Fruit fly (Drosophila melanogaster) whole organism, embryonic: ENCODE measurements around the gene CG13306.
A peak's percentile ranks its signal among the peaks of the same experiment; 100 is the strongest.

ENCODE experiments used
- ATbp ChIP-seq: fragments of 200-800 bp; sonication (Bioruptor generic); optimal IDR thresholded peaks from 2 replicates; lab custom pipeline; 2017; ENCODE audit warnings: missing biosample characterization, mild to moderate bottlenecking, missing genetic modification characterization, missing genetic modification reagents
- B-H1 ChIP-seq: fragments of 200-800 bp; sonication (Bioruptor generic); IDR thresholded peaks from 3 replicates; pipeline ENCODE4 v1.3.6; 2022; ENCODE audit warnings: missing biosample characterization, missing genetic modification characterization
- CG10209 ChIP-seq: fragments of 200-800 bp; sonication (Bioruptor generic); optimal IDR thresholded peaks from 3 replicates; lab custom pipeline; 2017; ENCODE audit warnings: missing biosample characterization, mild to moderate bottlenecking, missing genetic modification characterization, missing genetic modification reagents
- CG10366 ChIP-seq: fragments of 200-800 bp; sonication (Bioruptor generic); IDR thresholded peaks from 2 replicates; pipeline ENCODE4 v1.3.6; 2022; ENCODE audit warnings: missing biosample characterization, missing genetic modification characterization
- CG10462 ChIP-seq: fragments of 200-800 bp; sonication (Bioruptor generic); optimal IDR thresholded peaks from 2 replicates; lab custom pipeline; 2016; ENCODE audit warnings: missing biosample characterization, missing genetic modification characterization
- CG11398 ChIP-seq: fragments of 200-800 bp; sonication (Bioruptor generic); optimal IDR thresholded peaks from 2 replicates; lab custom pipeline; 2016; ENCODE audit warnings: missing biosample characterization, missing genetic modification characterization
- CG11504 ChIP-seq: fragments of 200-800 bp; sonication (Bioruptor generic); optimal IDR thresholded peaks from 3 replicates; lab custom pipeline; 2019; ENCODE audit warnings: missing biosample characterization, mild to moderate bottlenecking, missing genetic modification characterization, moderate library complexity
- CG13775 ChIP-seq: fragments of 200-800 bp; sonication (Bioruptor generic); optimal IDR thresholded peaks from 3 replicates; lab custom pipeline; 2017; ENCODE audit warnings: missing biosample characterization, mild to moderate bottlenecking, missing genetic modification characterization
- CG13894 ChIP-seq: fragments of 200-800 bp; sonication (Bioruptor generic); optimal IDR thresholded peaks from 3 replicates; lab custom pipeline; 2018; ENCODE audit warnings: missing biosample characterization, mild to moderate bottlenecking, missing genetic modification characterization, moderate library complexity
- CG14014 ChIP-seq: fragments of 200-800 bp; sonication (Bioruptor generic); IDR thresholded peaks from 2 replicates; pipeline ENCODE4 v1.3.6; 2022; ENCODE audit warnings: missing biosample characterization, missing genetic modification characterization
- CG14965 ChIP-seq: fragments of 200-800 bp; sonication (Bioruptor generic); optimal IDR thresholded peaks from 2 replicates; lab custom pipeline; 2016; ENCODE audit warnings: missing biosample characterization, missing genetic modification characterization, borderline replicate concordance
- CG2120 ChIP-seq: fragments of 200-800 bp; sonication (Bioruptor generic); optimal IDR thresholded peaks from 3 replicates; lab custom pipeline; 2016; ENCODE audit warnings: missing biosample characterization, missing genetic modification characterization
- CG4328 ChIP-seq: fragments of 200-800 bp; sonication (Bioruptor generic); optimal IDR thresholded peaks from 3 replicates; lab custom pipeline; 2017; ENCODE audit warnings: missing biosample characterization, missing genetic modification reagents, missing genetic modification characterization
- CG43689 ChIP-seq: fragments of 200-800 bp; sonication (Bioruptor generic); IDR thresholded peaks from 2 replicates; pipeline ENCODE4 v1.3.6; 2022; ENCODE audit warnings: missing biosample characterization, missing genetic modification characterization
- CG7556 ChIP-seq: fragments of 200-800 bp; sonication (Bioruptor generic); optimal IDR thresholded peaks from 2 replicates; lab custom pipeline; 2017; ENCODE audit warnings: missing biosample characterization, mild to moderate bottlenecking, missing genetic modification characterization
- CG8290 ChIP-seq, 3 experiments: fragments of 200-800 bp; sonication (Bioruptor generic); optimal IDR thresholded peaks; 2 replicates each; lab custom pipeline; 2016 to 2019; ENCODE audit warnings: missing biosample characterization in 3 of 3, missing genetic modification characterization in 3 of 3, mild to moderate bottlenecking in 2 of 3, moderate library complexity in 1 of 3
- CG8359 ChIP-seq: fragments of 200-800 bp; sonication (Bioruptor generic); optimal IDR thresholded peaks from 2 replicates; lab custom pipeline; 2017; ENCODE audit warnings: missing biosample characterization, mild to moderate bottlenecking, missing genetic modification characterization, borderline replicate concordance
- Camta ChIP-seq: fragments of 200-800 bp; sonication (Bioruptor generic); optimal IDR thresholded peaks from 2 replicates; lab custom pipeline; 2016; ENCODE audit warnings: missing biosample characterization, missing genetic modification characterization
- CrebB ChIP-seq: fragments of 200-800 bp; sonication (Bioruptor generic); optimal IDR thresholded peaks from 3 replicates; lab custom pipeline; 2018; ENCODE audit warnings: missing biosample characterization, mild to moderate bottlenecking, missing genetic modification characterization
- Gsc ChIP-seq: fragments of 200-800 bp; sonication (Bioruptor generic); IDR thresholded peaks from 2 replicates; pipeline ENCODE4 v1.3.6; 2022; ENCODE audit warnings: missing biosample characterization, missing genetic modification characterization
- HLHmδ ChIP-seq: fragments of 200-800 bp; sonication (Bioruptor generic); optimal IDR thresholded peaks from 2 replicates; lab custom pipeline; 2018; ENCODE audit warnings: missing biosample characterization, mild to moderate bottlenecking, missing genetic modification characterization, moderate library complexity
- Kr ChIP-seq: fragments of 200-800 bp; sonication (Bioruptor generic); optimal IDR thresholded peaks from 2 replicates; lab custom pipeline; 2017; ENCODE audit warnings: missing biosample characterization, mild to moderate bottlenecking, missing genetic modification characterization
- Lpt ChIP-seq: fragments of >200 bp; optimal IDR thresholded peaks from 2 replicates; lab custom pipeline; 2018; ENCODE audit warnings: missing biosample characterization, missing genetic modification characterization
- MBD-R2 ChIP-seq: fragments of 200-800 bp; sonication (Bioruptor generic); IDR thresholded peaks from 2 replicates; pipeline ENCODE4 v1.3.6; 2022; ENCODE audit warnings: missing biosample characterization, missing genetic modification characterization
- Mes4 ChIP-seq: fragments of 200-800 bp; sonication (Bioruptor generic); optimal IDR thresholded peaks from 2 replicates; lab custom pipeline; 2016; ENCODE audit warnings: missing biosample characterization, missing genetic modification characterization
- NC2α ChIP-seq: fragments of 200-800 bp; sonication (Bioruptor generic); optimal IDR thresholded peaks from 2 replicates; lab custom pipeline; 2016; ENCODE audit warnings: missing biosample characterization, missing genetic modification characterization
- Neu2 ChIP-seq: fragments of 200-800 bp; sonication (Bioruptor generic); optimal IDR thresholded peaks from 3 replicates; lab custom pipeline; 2016; ENCODE audit warnings: missing biosample characterization, missing genetic modification characterization, borderline replicate concordance
- NfI ChIP-seq: fragments of 200-800 bp; sonication (Bioruptor generic); optimal IDR thresholded peaks from 3 replicates; lab custom pipeline; 2018; ENCODE audit warnings: missing biosample characterization, mild to moderate bottlenecking, missing genetic modification characterization, moderate library complexity
- Rx ChIP-seq: fragments of 200-800 bp; sonication (Bioruptor generic); IDR thresholded peaks from 2 replicates; pipeline ENCODE4 v1.3.6; 2022; ENCODE audit warnings: missing biosample characterization, missing genetic modification characterization
- Ssrp ChIP-seq: fragments of 200-800 bp; sonication (Bioruptor generic); optimal IDR thresholded peaks from 2 replicates; lab custom pipeline; 2018; ENCODE audit warnings: missing biosample characterization, mild to moderate bottlenecking, missing genetic modification characterization, moderate library complexity
- az2 ChIP-seq: fragments of 200-800 bp; sonication (Bioruptor generic); optimal IDR thresholded peaks from 3 replicates; lab custom pipeline; 2016; ENCODE audit warnings: missing biosample characterization, missing genetic modification characterization
- chn ChIP-seq: fragments of 200-800 bp; sonication (Bioruptor generic); optimal IDR thresholded peaks from 2 replicates; lab custom pipeline; 2016; ENCODE audit warnings: missing biosample characterization, missing genetic modification characterization
- cwo ChIP-seq: fragments of 200-800 bp; sonication (Bioruptor generic); optimal IDR thresholded peaks from 3 replicates; lab custom pipeline; 2017; ENCODE audit warnings: missing biosample characterization, missing genetic modification characterization, mild to moderate bottlenecking, moderate library complexity, missing genetic modification reagents
- eve ChIP-seq, 2 experiments: fragments of >200 bp; optimal IDR thresholded peaks; 2 replicates each; lab custom pipeline; 2017; ENCODE audit warnings: missing biosample characterization in 2 of 2, missing genetic modification characterization in 2 of 2
- eyg ChIP-seq: fragments of 200-800 bp; sonication (Bioruptor generic); optimal IDR thresholded peaks from 3 replicates; lab custom pipeline; 2016; ENCODE audit warnings: missing biosample characterization, missing genetic modification characterization
- fd96Cb ChIP-seq: fragments of 200-800 bp; sonication (Bioruptor generic); optimal IDR thresholded peaks from 2 replicates; lab custom pipeline; 2018; ENCODE audit warnings: missing biosample characterization, mild to moderate bottlenecking, missing genetic modification characterization, moderate library complexity
- hbn ChIP-seq: fragments of 200-800 bp; sonication (Bioruptor generic); IDR thresholded peaks from 2 replicates; pipeline ENCODE4 v1.3.6; 2022; ENCODE audit warnings: missing biosample characterization, missing genetic modification characterization; ENCODE audit not compliant: partially characterized antibody
- jigr1 ChIP-seq: fragments of 200-800 bp; sonication (Bioruptor generic); IDR thresholded peaks from 3 replicates; pipeline ENCODE4 v1.3.6; 2022; ENCODE audit warnings: missing biosample characterization, missing genetic modification characterization
- klu ChIP-seq: fragments of 200-800 bp; sonication (Bioruptor generic); IDR thresholded peaks from 2 replicates; pipeline ENCODE4 v1.3.6; 2022; ENCODE audit warnings: missing biosample characterization, missing genetic modification characterization
- kni ChIP-seq: fragments of 200-800 bp; sonication (Bioruptor generic); optimal IDR thresholded peaks from 3 replicates; lab custom pipeline; 2017; ENCODE audit warnings: mild to moderate bottlenecking, missing biosample characterization, missing genetic modification reagents, missing genetic modification characterization
- lab ChIP-seq: fragments of 200-800 bp; sonication (Bioruptor generic); optimal IDR thresholded peaks from 3 replicates; lab custom pipeline; 2017; ENCODE audit warnings: missing biosample characterization, missing genetic modification characterization, mild to moderate bottlenecking, moderate library complexity, missing genetic modification reagents
- pan ChIP-seq, 4 experiments: fragments of >200 bp in 3 of 4; fragments of 200-800 bp in 1 of 4; sonication (Bioruptor generic) in 1 of 4; optimal IDR thresholded peaks in 3 of 4; IDR thresholded peaks in 1 of 4; 2 replicates each; pipeline versions ENCODE4 v1.3.6 to Lab custom; 2017 to 2022; ENCODE audit warnings: missing biosample characterization in 2 of 4, missing genetic modification characterization in 2 of 4, mixed read lengths in 1 of 4
- prd ChIP-seq, 3 experiments: fragments of >200 bp in 2 of 3; fragments of 200-800 bp in 1 of 3; sonication (Bioruptor generic) in 1 of 3; optimal IDR thresholded peaks in 2 of 3; IDR thresholded peaks in 1 of 3; 2 replicates in 2 of 3; 3 replicates in 1 of 3; pipeline versions ENCODE4 v1.3.6 to Lab custom; 2017 to 2022; ENCODE audit warnings: missing biosample characterization in 1 of 3, missing genetic modification characterization in 1 of 3
- psq ChIP-seq: fragments of 200-800 bp; sonication (Bioruptor generic); optimal IDR thresholded peaks from 2 replicates; lab custom pipeline; 2017; ENCODE audit warnings: missing biosample characterization, missing genetic modification characterization
- tna ChIP-seq: fragments of 200-800 bp; sonication (Bioruptor generic); IDR thresholded peaks from 2 replicates; pipeline ENCODE4 v1.3.6; 2022; ENCODE audit warnings: missing biosample characterization, missing genetic modification characterization; ENCODE audit not compliant: partially characterized antibody
- toy ChIP-seq: fragments of 200-800 bp; sonication (Bioruptor generic); IDR thresholded peaks from 2 replicates; pipeline ENCODE4 v1.3.6; 2022; ENCODE audit warnings: missing biosample characterization, missing genetic modification characterization
- twi ChIP-seq: fragments of 200-800 bp; optimal IDR thresholded peaks from 2 replicates; lab custom pipeline; 2019; ENCODE audit warnings: missing biosample characterization, mild to moderate bottlenecking, missing genetic modification characterization, moderate library complexity
- vfl ChIP-seq: fragments of 200-800 bp; sonication (Bioruptor generic); optimal IDR thresholded peaks from 2 replicates; lab custom pipeline; 2016; ENCODE audit warnings: missing biosample characterization, missing genetic modification characterization
- yki ChIP-seq: fragments of >200 bp; optimal IDR thresholded peaks from 3 replicates; lab custom pipeline; 2018

Gene CG13306

DNA sequence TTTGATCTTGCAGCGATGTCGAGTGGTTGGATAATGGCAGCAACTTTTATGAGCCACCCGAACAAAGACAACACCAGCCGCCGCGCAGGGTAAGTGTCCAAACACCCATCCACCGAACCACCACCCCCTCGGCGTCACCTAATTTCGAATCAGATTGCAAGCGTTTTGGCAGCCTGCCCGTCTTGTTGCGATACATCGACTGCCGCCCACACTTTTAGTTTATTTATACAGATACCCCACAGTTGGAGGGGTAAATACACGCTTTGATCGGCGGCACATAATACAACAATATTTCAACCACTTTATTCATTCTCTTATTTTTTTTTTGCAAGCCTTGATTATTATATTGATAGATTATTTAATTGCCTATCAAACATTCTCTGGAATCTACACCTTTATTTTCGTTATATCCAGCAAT, 13.5 kb upstream of the CG13306 start (continued):
- TF ChIP-seq CG10366 (GFP tag; lab: Robert Waterston, UW) (peak; percentile 59), twi (tag; lab: Kevin White, UChicago) (no peak), Kr (GFP tag; lab: Kevin White, UChicago) (no peak), lab (GFP tag; lab: Kevin White, UChicago) (peak; percentile 26), CG14014 (peak; percentile 54; the same call in 1 of the 2 replicates), klu (GFP tag; lab: Robert Waterston, UW) (no peak), Camta (GFP tag; lab: Kevin White, UChicago) (no peak), Rx (peak; percentile 40), az2 (GFP tag; lab: Kevin White, UChicago) (peak; percentile 12), vfl (GFP tag; lab: Kevin White, UChicago) (no peak), HLHmδ (GFP tag; lab: Kevin White, UChicago) (no peak), CG7556 (GFP tag; lab: Kevin White, UChicago) (peak; percentile 26), Ssrp (tag; lab: Kevin White, UChicago) (peak; percentile 46), prd (optimal IDR thresholded peaks at IDR 0.05; lab: Kevin White, UChicago) (no peak), prd (GFP tag; IDR thresholded peaks at IDR 0.05; lab: Robert Waterston, UW) (peak; percentile 52; the same call in 1 of the 3 replicates), CG43689 (GFP tag; lab: Robert Waterston, UW) (no peak), eve (GFP tag; optimal IDR thresholded peaks at IDR 0.05; lab: Kevin White, UChicago) (no peak), kni (GFP tag; lab: Kevin White, UChicago) (no peak), cwo (GFP tag; lab: Kevin White, UChicago) (peak; percentile 16), pan (optimal IDR thresholded peaks at IDR 0.05; lab: Kevin White, UChicago) (no peak), pan (GFP tag; optimal IDR thresholded peaks at IDR 0.05 in 1 of 2, IDR thresholded peaks at IDR 0.05 in 1 of 2) (peak in 1 of 2 experiments; percentile 80), Lpt (GFP tag; lab: Kevin White, UChicago) (no peak), CG13894 (tag; lab: Kevin White, UChicago) (no peak), CG13775 (GFP tag; lab: Kevin White, UChicago) (no peak), MBD-R2 (GFP tag; lab: Robert Waterston, UW) (peak; percentile 20; the same call in 1 of the 2 replicates), CG2120 (peak; percentile 71), Neu2 (GFP tag; lab: Kevin White, UChicago) (no peak), hbn (GFP tag; lab: Robert Waterston, UW) (no peak), tna (GFP tag; lab: Robert Waterston, UW) (peak; percentile 91), CrebB (no peak), eyg (GFP tag; lab: Kevin White, UChicago) (no peak), CG11398 (GFP tag; lab: Kevin White, UChicago) (peak; percentile 17), NfI (peak; percentile 64), ATbp (GFP tag; lab: Kevin White, UChicago) (peak; percentile 42), fd96Cb (tag; lab: Kevin White, UChicago) (peak; percentile 0), B-H1 (peak; percentile 32; the same call in 2 of the 3 replicates), jigr1 (GFP tag; lab: Robert Waterston, UW) (no peak), CG14965 (GFP tag; lab: Kevin White, UChicago) (no peak), toy (no peak), CG10209 (GFP tag; lab: Kevin White, UChicago) (peak; percentile 42), Mes4 (GFP tag; lab: Kevin White, UChicago) (peak; percentile 6), Gsc (GFP tag; lab: Robert Waterston, UW) (no peak), CG10462 (GFP tag; lab: Kevin White, UChicago) (peak; percentile 14), CG8359 (GFP tag; lab: Kevin White, UChicago) (no peak), NC2α (GFP tag; lab: Kevin White, UChicago) (no peak), chn (GFP tag; lab: Kevin White, UChicago) (peak; percentile 4), CG11504 (tag; lab: Kevin White, UChicago) (peak; percentile 56), CG8290 (GFP tag; optimal IDR thresholded peaks at IDR 0.05; lab: Kevin White, UChicago) (no peak), CG8290 (tag; optimal IDR thresholded peaks at IDR 0.05; lab: Kevin White, UChicago) (peak in 1 of 2 experiments; percentile 31), psq (GFP tag; lab: Kevin White, UChicago) (no peak), CG4328 (GFP tag; lab: Kevin White, UChicago) (no peak), yki (lab: Kevin White, UChicago) (no peak)
